Worm (Caenorhabditis elegans) whole organism, mixed stage, embryonic: ENCODE results near the gene Y57E12AR.1.

Experiments used
- M03D4.4 ChIP-seq: sonication (generic microtip); optimal IDR thresholded peaks from 2 replicates; lab custom pipeline; 2017; ENCODE audit warnings: mild to moderate bottlenecking, missing genetic modification characterization, missing compliant biosample characterization
- blmp-1 ChIP-seq: fragments of 150-350 bp; optimal IDR thresholded peaks from 2 replicates; lab custom pipeline; 2014; ENCODE audit warnings: missing biosample characterization, missing genetic modification characterization
- ceh-39 ChIP-seq: fragments of 150-350 bp; optimal IDR thresholded peaks from 2 replicates; lab custom pipeline; 2014; ENCODE audit warnings: missing biosample characterization, missing genetic modification characterization
- ceh-83 ChIP-seq: fragments of 200-800 bp; sonication (Bioruptor generic); optimal IDR thresholded peaks from 2 replicates; lab custom pipeline; 2018; ENCODE audit warnings: mild to moderate bottlenecking, missing genetic modification characterization, missing compliant biosample characterization
- ces-1 ChIP-seq: fragments of 150-350 bp; optimal IDR thresholded peaks from 2 replicates; lab custom pipeline; 2014; ENCODE audit warnings: missing biosample characterization, missing genetic modification reagents, missing genetic modification characterization
- cnd-1 ChIP-seq: fragments of 200-800 bp; sonication (Bioruptor generic); optimal IDR thresholded peaks from 2 replicates; lab custom pipeline; 2018; ENCODE audit warnings: mild to moderate bottlenecking, missing genetic modification characterization, missing compliant biosample characterization
- drap-1 ChIP-seq: fragments of 200-800 bp; sonication (Bioruptor generic); optimal IDR thresholded peaks from 3 replicates; lab custom pipeline; 2018; ENCODE audit warnings: mild to moderate bottlenecking, missing genetic modification characterization, missing compliant biosample characterization
- elt-1 ChIP-seq: sonication (generic microtip); optimal IDR thresholded peaks from 2 replicates; lab custom pipeline; 2017; ENCODE audit warnings: missing genetic modification characterization, mild to moderate bottlenecking, missing compliant biosample characterization, antibody characterized with exemption, moderate library complexity, borderline replicate concordance; ENCODE audit not compliant: insufficient read depth
- elt-3 ChIP-seq: fragments of 150-350 bp; optimal IDR thresholded peaks from 2 replicates; lab custom pipeline; 2014; ENCODE audit warnings: missing biosample characterization, missing genetic modification characterization
- flh-1 ChIP-seq: fragments of 200-800 bp; sonication (Bioruptor generic); optimal IDR thresholded peaks from 2 replicates; lab custom pipeline; 2018; ENCODE audit warnings: mild to moderate bottlenecking, missing genetic modification characterization, moderate library complexity, missing compliant biosample characterization
- hlh-1 ChIP-seq: fragments of 150-350 bp; optimal IDR thresholded peaks from 2 replicates; lab custom pipeline; 2014; ENCODE audit warnings: missing biosample characterization, missing genetic modification reagents, missing genetic modification characterization
- lin-13 ChIP-seq: fragments of 150-350 bp; optimal IDR thresholded peaks from 2 replicates; lab custom pipeline; 2014; ENCODE audit warnings: missing biosample characterization, missing genetic modification characterization
- lsy-2 ChIP-seq: fragments of 150-350 bp; optimal IDR thresholded peaks from 2 replicates; lab custom pipeline; 2014; ENCODE audit warnings: missing biosample characterization, missing genetic modification characterization
- mab-5 ChIP-seq: fragments of 150-350 bp; optimal IDR thresholded peaks from 2 replicates; lab custom pipeline; 2014; ENCODE audit warnings: missing biosample characterization, missing genetic modification characterization
- mep-1 ChIP-seq: fragments of 150-350 bp; optimal IDR thresholded peaks from 2 replicates; lab custom pipeline; 2017; ENCODE audit warnings: missing biosample characterization, missing genetic modification reagents, missing genetic modification characterization, inconsistent platforms
- mls-2 ChIP-seq: sonication (generic microtip); optimal IDR thresholded peaks from 2 replicates; lab custom pipeline; 2016; ENCODE audit warnings: mild to moderate bottlenecking, missing genetic modification characterization, moderate library complexity, missing compliant biosample characterization
- nhr-2 ChIP-seq: fragments of 150-350 bp; optimal IDR thresholded peaks from 2 replicates; lab custom pipeline; 2014; ENCODE audit warnings: missing biosample characterization, missing genetic modification characterization
- nhr-237 ChIP-seq: fragments of 150-350 bp; optimal IDR thresholded peaks from 2 replicates; lab custom pipeline; 2014; ENCODE audit warnings: missing biosample characterization, missing genetic modification characterization
- nhr-28 ChIP-seq: fragments of 150-350 bp; optimal IDR thresholded peaks from 2 replicates; lab custom pipeline; 2014; ENCODE audit warnings: missing biosample characterization, missing genetic modification characterization
- nhr-76 ChIP-seq: sonication (generic microtip); optimal IDR thresholded peaks from 2 replicates; lab custom pipeline; 2017; ENCODE audit warnings: missing biosample characterization, missing genetic modification characterization
- pha-4 ChIP-seq: fragments of 150-350 bp; optimal IDR thresholded peaks from 2 replicates; lab custom pipeline; 2018; ENCODE audit warnings: missing biosample characterization, missing genetic modification reagents, missing genetic modification characterization
- sem-2 ChIP-seq: fragments of 200-800 bp; sonication (Bioruptor generic); optimal IDR thresholded peaks from 2 replicates; lab custom pipeline; 2018; ENCODE audit warnings: mild to moderate bottlenecking, missing genetic modification characterization, missing compliant biosample characterization
- sptf-1 ChIP-seq: sonication (generic microtip); optimal IDR thresholded peaks from 2 replicates; lab custom pipeline; 2017; ENCODE audit warnings: mild to moderate bottlenecking, missing genetic modification characterization, moderate library complexity, missing compliant biosample characterization
- tbx-8 ChIP-seq: fragments of 200-800 bp; sonication (Bioruptor generic); optimal IDR thresholded peaks from 2 replicates; lab custom pipeline; 2018; ENCODE audit warnings: mild to moderate bottlenecking, missing genetic modification characterization, moderate library complexity, missing compliant biosample characterization
- unc-120 ChIP-seq: sonication (generic microtip); optimal IDR thresholded peaks from 2 replicates; lab custom pipeline; 2017; ENCODE audit warnings: missing genetic modification characterization, missing compliant biosample characterization; ENCODE audit not compliant: poor library complexity, severe bottlenecking
- unc-39 ChIP-seq: fragments of 150-350 bp; optimal IDR thresholded peaks from 2 replicates; lab custom pipeline; 2014; ENCODE audit warnings: missing biosample characterization, missing genetic modification characterization
- unc-62 ChIP-seq: fragments of 150-350 bp; optimal IDR thresholded peaks from 2 replicates; lab custom pipeline; 2014; ENCODE audit warnings: missing biosample characterization, missing genetic modification reagents, missing genetic modification characterization
- zip-8 ChIP-seq: fragments of 150-350 bp; optimal IDR thresholded peaks from 2 replicates; lab custom pipeline; 2014; ENCODE audit warnings: missing biosample characterization, missing genetic modification characterization

The Y57E12AR.1 gene

DNA sequence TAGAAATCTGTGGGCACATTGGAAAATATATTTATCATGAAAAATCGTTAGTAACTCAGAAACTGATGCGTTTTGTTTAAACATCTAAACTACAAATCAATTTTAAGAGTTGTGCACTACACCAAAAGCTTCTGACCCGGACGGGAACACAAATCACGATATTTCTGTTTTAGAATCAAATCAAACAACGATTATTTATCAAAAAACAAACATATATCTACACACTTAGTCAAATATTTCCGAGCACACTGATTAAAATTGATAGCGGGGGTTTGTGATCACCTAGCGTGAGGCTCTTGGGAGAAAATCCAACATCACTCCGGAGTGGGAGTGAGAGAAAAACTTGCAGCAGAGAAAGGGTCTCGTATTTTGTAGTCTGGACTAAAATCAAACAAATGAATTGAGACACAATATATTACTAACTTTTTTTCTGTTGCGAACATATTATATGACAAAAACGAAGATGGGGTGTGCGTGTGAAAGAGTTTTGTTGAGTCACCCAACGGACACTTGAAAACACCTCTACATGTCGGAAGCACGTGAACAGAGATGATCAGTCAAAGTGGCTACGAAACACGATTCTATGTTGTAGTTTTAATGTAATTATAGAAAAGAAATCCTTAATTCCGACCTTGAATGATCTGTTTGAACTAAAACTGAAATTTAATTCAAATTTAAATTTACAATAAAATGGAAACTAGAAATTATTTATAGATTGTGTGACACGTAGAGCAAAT, 30.3 kb upstream of the Y57E12AR.1 start:
- TF ChIP-seq unc-120 (tag; lab: Kevin White, UChicago) (no peak), drap-1 (no peak), lsy-2 (no peak), ces-1 (no peak), tbx-8 (GFP tag; lab: Kevin White, UChicago) (no peak), M03D4.4 (tag; lab: Kevin White, UChicago) (no peak), nhr-28 (no peak)

DNA sequence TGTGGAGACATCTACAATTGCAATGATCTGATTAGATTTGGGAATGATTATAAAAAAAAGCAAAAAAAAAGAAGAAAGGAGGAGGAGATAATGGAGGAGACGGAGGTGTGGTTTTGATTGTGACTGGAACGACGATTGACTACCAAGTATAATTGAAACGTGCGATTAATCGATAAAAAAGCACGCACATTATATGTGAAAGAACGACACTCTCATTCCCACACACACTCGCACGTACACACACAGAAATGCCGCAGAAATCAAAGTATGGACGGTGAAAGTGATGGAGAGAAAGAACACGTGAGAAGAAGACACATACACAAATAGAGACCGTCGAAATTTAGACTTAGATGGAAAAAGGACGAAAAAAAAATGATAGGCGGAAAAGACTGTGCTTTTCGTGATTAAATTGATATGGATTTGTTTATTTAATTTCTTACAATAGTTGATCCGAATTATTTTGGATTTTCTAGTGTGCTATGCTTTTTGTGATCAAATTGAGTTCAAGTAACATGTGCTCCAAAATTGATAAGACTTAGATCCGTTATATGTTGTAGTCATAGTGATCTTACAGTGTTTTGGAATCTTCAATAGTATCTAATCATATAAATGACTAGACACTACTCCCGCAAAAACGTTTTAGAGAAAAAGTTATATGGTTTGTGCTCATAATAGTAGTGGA, 28.7 kb upstream of the Y57E12AR.1 start, which contains the start of gene nhr-135:
TSS of gene nhr-135 (minus strand) at position 51 of the 682 bp plus-strand sequence.
- TF ChIP-seq nhr-237 (tag; lab: Kevin White, UChicago): no peak

DNA sequence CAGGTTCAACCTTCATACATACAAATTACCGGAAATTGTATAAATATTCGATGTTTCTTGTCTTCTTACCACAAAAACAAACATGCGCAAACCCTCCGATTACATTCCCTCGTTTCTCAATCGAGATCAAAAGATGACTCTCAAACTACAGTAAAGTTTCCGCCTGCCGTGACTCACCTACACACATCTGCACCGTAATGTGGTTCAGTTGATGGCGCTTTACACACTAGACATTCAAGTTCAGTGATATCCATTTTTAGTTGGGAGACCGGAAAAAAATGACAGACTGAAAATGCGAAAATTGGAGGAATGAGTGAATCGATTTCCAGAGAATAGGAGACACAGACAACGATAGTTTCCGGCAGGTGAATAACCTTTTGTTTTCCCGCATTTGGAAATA, 26.2 kb upstream of the Y57E12AR.1 start, which contains the start of gene nhr-286:
TSS of gene nhr-286 (minus strand) at position 324 of the 400 bp plus-strand sequence.
- TF ChIP-seq ceh-39 (tag; lab: Kevin White, UChicago): no peak
- TF ChIP-seq, all 35 proteins: peak for 0

DNA sequence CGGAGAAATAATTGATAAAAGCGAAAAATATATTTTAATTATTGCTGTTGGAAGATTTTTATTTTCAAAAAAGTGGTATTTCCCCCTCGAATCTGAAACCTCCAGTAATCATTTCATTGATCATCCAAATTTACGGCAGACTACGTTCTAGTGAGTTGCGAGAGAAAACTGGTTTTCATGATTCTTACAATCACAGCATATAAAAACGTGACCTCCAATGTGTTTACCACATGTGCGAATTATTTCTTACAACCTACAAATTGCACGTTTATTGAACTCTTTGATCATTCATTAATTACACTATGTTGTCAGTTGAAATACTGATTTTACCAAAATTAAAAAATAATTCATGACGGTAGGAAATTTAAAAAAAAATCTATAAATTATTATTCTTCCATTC, 24.1 kb upstream of the Y57E12AR.1 start:
- TF ChIP-seq drap-1: no peak
- TF ChIP-seq unc-39 (tag; lab: Kevin White, UChicago): no peak
- TF ChIP-seq elt-3 (tag; lab: Kevin White, UChicago): no peak
- TF ChIP-seq nhr-237 (tag; lab: Kevin White, UChicago): no peak
- no peak for TF ChIP-seq sem-2
- TF ChIP-seq ces-1: no peak
- no peak for TF ChIP-seq mep-1 (tag; lab: Kevin White, UChicago)
- TF ChIP-seq zip-8: no peak
- no peak for TF ChIP-seq nhr-2 (tag; lab: Kevin White, UChicago)
- TF ChIP-seq nhr-76 (tag; lab: Kevin White, UChicago): no peak
- no peak for TF ChIP-seq cnd-1 (tag; lab: Kevin White, UChicago)
- TF ChIP-seq mls-2 (tag; lab: Kevin White, UChicago): no peak
- TF ChIP-seq unc-120 (tag; lab: Kevin White, UChicago): no peak
- TF ChIP-seq pha-4 (tag; lab: Kevin White, UChicago): no peak

DNA sequence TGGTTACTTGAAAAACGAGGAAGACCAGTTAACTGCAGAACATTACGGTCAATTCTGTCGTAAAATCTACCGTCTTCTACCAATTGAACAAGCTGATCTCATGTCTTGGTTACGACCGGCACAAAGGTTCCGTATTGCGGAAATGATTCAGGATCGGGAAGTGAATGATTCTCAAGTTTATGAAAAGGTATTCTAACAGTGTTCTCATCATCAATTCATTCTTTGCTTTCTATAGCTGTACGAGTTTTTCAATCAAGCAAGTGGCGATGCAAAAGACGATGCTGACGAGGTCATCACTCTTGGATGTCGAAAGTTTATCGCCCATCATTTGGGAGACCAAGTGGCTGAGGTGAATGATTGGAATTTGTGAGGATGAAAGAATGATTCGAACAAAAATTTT, 22.2 kb upstream of the Y57E12AR.1 start:
- no peak for TF ChIP-seq mab-5 (tag; lab: Kevin White, UChicago)
- TF ChIP-seq cnd-1 (tag; lab: Kevin White, UChicago): no peak
- TF ChIP-seq blmp-1 (tag; lab: Kevin White, UChicago): no peak
- TF ChIP-seq ceh-39 (tag; lab: Kevin White, UChicago): no peak
- no peak for TF ChIP-seq unc-39 (tag; lab: Kevin White, UChicago)
- no peak for TF ChIP-seq ceh-83
- no peak for TF ChIP-seq sptf-1 (tag; lab: Kevin White, UChicago)
- no peak for TF ChIP-seq elt-1 (tag; lab: Kevin White, UChicago)
- TF ChIP-seq mls-2 (tag; lab: Kevin White, UChicago): no peak
- TF ChIP-seq unc-62 (GFP tag; lab: Kevin White, UChicago): no peak
- no peak for TF ChIP-seq elt-3 (tag; lab: Kevin White, UChicago)
- TF ChIP-seq nhr-76 (tag; lab: Kevin White, UChicago): no peak
- no peak for TF ChIP-seq zip-8
- no peak for TF ChIP-seq sem-2
- no peak for TF ChIP-seq flh-1 (GFP tag; lab: Kevin White, UChicago)
- TF ChIP-seq lin-13 (tag; lab: Kevin White, UChicago): no peak
- no peak for TF ChIP-seq hlh-1
- TF ChIP-seq nhr-237 (tag; lab: Kevin White, UChicago): no peak
- no peak for TF ChIP-seq nhr-2 (tag; lab: Kevin White, UChicago)
- no peak for TF ChIP-seq M03D4.4 (tag; lab: Kevin White, UChicago)
